Worm (Caenorhabditis elegans) whole organism, L4/young adult: ENCODE results near the gene Y48B6A.13.

Source experiments
- W03F9.2 ChIP-seq: fragments of 150-350 bp; optimal IDR thresholded peaks from 2 replicates; lab custom pipeline; 2014; ENCODE audit warnings: missing biosample characterization, missing genetic modification characterization
- dao-5 ChIP-seq: sonication (generic microtip); optimal IDR thresholded peaks from 2 replicates; lab custom pipeline; 2016; ENCODE audit warnings: missing genotype, missing genetic modification characterization, moderate library complexity, missing compliant biosample characterization
- him-1 ChIP-seq: sonication (generic microtip); optimal IDR thresholded peaks from 2 replicates; lab custom pipeline; 2016; ENCODE audit warnings: missing genotype, missing genetic modification reagents, missing genetic modification characterization, missing compliant biosample characterization

The Y48B6A.13 gene

ce11 chrII:14205335-14205734, 20.7 kb downstream of the Y48B6A.13 start, which contains the start of gene ace-3:
ace-3 (plus strand) TSS chrII:14205635.
- TF ChIP-seq dao-5 (tag; lab: Kevin White, UChicago), result no peak
- no peak for TF ChIP-seq him-1 (tag; lab: Kevin White, UChicago)
- TF ChIP-seq W03F9.2, result no peak

- no peak for TF ChIP-seq W03F9.2
- TF ChIP-seq him-1 (tag; lab: Kevin White, UChicago), result no peak
- no peak for TF ChIP-seq dao-5 (tag; lab: Kevin White, UChicago)
Observed at ce11 chrII:14197499-14198096, 28.5 kb downstream of the Y48B6A.13 start, which contains the start of gene ace-4. ace-4 (plus strand) TSS chrII:14198046.

ce11 chrII:14195931-14196330, 30.1 kb downstream of the Y48B6A.13 start:
- TF ChIP-seq dao-5 (tag; lab: Kevin White, UChicago) (no peak), W03F9.2 (no peak), him-1 (tag; lab: Kevin White, UChicago) (no peak)

ce11 chrII:14187456-14187855, 38.6 kb downstream of the Y48B6A.13 start:
- TF ChIP-seq him-1 (tag; lab: Kevin White, UChicago), result no peak
- TF ChIP-seq dao-5 (tag; lab: Kevin White, UChicago), result no peak
- TF ChIP-seq W03F9.2, result no peak

- TF ChIP-seq him-1 (tag; lab: Kevin White, UChicago), result no peak
- no peak for TF ChIP-seq dao-5 (tag; lab: Kevin White, UChicago)
- TF ChIP-seq W03F9.2, result no peak
Observed at ce11 chrII:14186937-14187336, 39.1 kb downstream of the Y48B6A.13 start.

ce11 chrII:14178233-14178969, 47.7 kb downstream of the Y48B6A.13 start, which contains the start of gene efhd-1:
efhd-1 (plus strand) TSS chrII:14178814.
- TF ChIP-seq W03F9.2, result no peak
- no peak for TF ChIP-seq him-1 (tag; lab: Kevin White, UChicago)
- no peak for TF ChIP-seq dao-5 (tag; lab: Kevin White, UChicago)

- TF ChIP-seq dao-5 (tag; lab: Kevin White, UChicago), result no peak
- TF ChIP-seq W03F9.2, result no peak
- no peak for TF ChIP-seq him-1 (tag; lab: Kevin White, UChicago)
Observed at ce11 chrII:14176642-14177041, 49.4 kb downstream of the Y48B6A.13 start.

- TF ChIP-seq W03F9.2 (no peak), dao-5 (tag; lab: Kevin White, UChicago) (no peak), him-1 (tag; lab: Kevin White, UChicago) (no peak)
Observed at ce11 chrII:14175099-14175498, 51.0 kb downstream of the Y48B6A.13 start, which contains the start of gene Y48B6A.5. Y48B6A.5 (minus strand) TSS chrII:14175199.

- no peak for TF ChIP-seq W03F9.2
Observed at ce11 chrII:14173176-14173575, 52.9 kb downstream of the Y48B6A.13 start.

- no peak for TF ChIP-seq W03F9.2
- no peak for TF ChIP-seq dao-5 (tag; lab: Kevin White, UChicago)
- no peak for TF ChIP-seq him-1 (tag; lab: Kevin White, UChicago)
Observed at ce11 chrII:14171558-14171957, 54.5 kb downstream of the Y48B6A.13 start, which contains the start of gene eat-2. eat-2 (minus strand) TSS chrII:14171658.
